Worm (Caenorhabditis elegans): Measurements from ENCODE around the gene R144.13.

The R144.13 gene

ce11 chrIII:5013915-5014346 lies 9.1 kb upstream of the R144.13 start (continued):
- TF ChIP-seq set-16 (GFP tag; IDR thresholded peaks at IDR 0.05) (peak; percentile 77), ceh-28 (tag; optimal IDR thresholded peaks at IDR 0.05) (peak; percentile 65), unc-130 (GFP tag; optimal IDR thresholded peaks at IDR 0.05) (no peak), nhr-102 (tag; optimal IDR thresholded peaks at IDR 0.05) (peak; percentile 48), zfp-3 (GFP tag; conservative IDR thresholded peaks at IDR 0.05) (no peak), pqm-1 (tag; optimal IDR thresholded peaks at IDR 0.05) (no peak), ztf-7 (tag; optimal IDR thresholded peaks at IDR 0.05) (peak; percentile 79), zag-1 (tag; optimal IDR thresholded peaks at IDR 0.05) (no peak), Y48G9A.11 (GFP tag; IDR thresholded peaks at IDR 0.05) (no peak), nhr-237 (tag; optimal IDR thresholded peaks at IDR 0.05) (no peak), dve-1 (tag; optimal IDR thresholded peaks at IDR 0.05; ENCODE audit: insufficient read depth) (peak; percentile 87), Y105C5A.15 (GFP tag; IDR thresholded peaks at IDR 0.05) (no peak), dmd-8 (GFP tag; IDR thresholded peaks at IDR 0.05) (no peak), dmd-6 (GFP tag; IDR thresholded peaks at IDR 0.05) (peak; percentile 64), T20F7.1 (GFP tag; optimal IDR thresholded peaks at IDR 0.05) (peak; percentile 72), egl-43 (GFP tag; IDR thresholded peaks at IDR 0.05) (no peak; the same call in none of the 2 replicates), Y75B8A.6 (GFP tag; IDR thresholded peaks at IDR 0.05) (no peak), php-3 (GFP tag; IDR thresholded peaks at IDR 0.05) (peak; percentile 71; the same call in 1 of the 2 replicates), daf-16 (GFP tag; optimal IDR thresholded peaks at IDR 0.05) (peak; percentile 22 to 27), daf-16 (tag; optimal IDR thresholded peaks at IDR 0.05) (peak; percentile 17), lin-1 (GFP tag; IDR thresholded peaks at IDR 0.05) (peak; percentile 32; the same call in 1 of the 2 replicates), D1046.2 (GFP tag; IDR thresholded peaks at IDR 0.05) (no peak), ceh-82 (tag; optimal IDR thresholded peaks at IDR 0.05) (no peak), unc-62 (GFP tag; optimal IDR thresholded peaks at IDR 0.05 in 1 of 2) (peak in 1 of 2 experiments; percentile 99), unc-62 (tag; optimal IDR thresholded peaks at IDR 0.05) (no peak), madf-9 (GFP tag; conservative IDR thresholded peaks at IDR 0.05) (no peak), ceh-44 (GFP tag; IDR thresholded peaks at IDR 0.05) (no peak), daf-19 (GFP tag; conservative IDR thresholded peaks at IDR 0.05) (no peak), attf-4 (tag; optimal IDR thresholded peaks at IDR 0.05) (no peak), mxl-2 (GFP tag; conservative IDR thresholded peaks at IDR 0.05) (no peak), mdl-1 (tag; optimal IDR thresholded peaks at IDR 0.05) (peak; percentile 42 to 78), ceh-32 (tag; optimal IDR thresholded peaks at IDR 0.05; ENCODE audit: poor library complexity) (no peak), mes-2 (tag; optimal IDR thresholded peaks at IDR 0.05; ENCODE audit: poor library complexity, severe bottlenecking) (peak; percentile 75), mep-1 (tag; optimal IDR thresholded peaks at IDR 0.05) (peak; percentile 97), lsy-2 (tag; optimal IDR thresholded peaks at IDR 0.05) (peak; percentile 78 to 90), fkh-10 (GFP tag; optimal IDR thresholded peaks at IDR 0.05) (peak; percentile 70), skn-1 (tag; optimal IDR thresholded peaks at IDR 0.05) (no peak), nhr-76 (tag; optimal IDR thresholded peaks at IDR 0.05) (no peak), duxl-1 (tag; optimal IDR thresholded peaks at IDR 0.05; ENCODE audit: poor library complexity) (no peak), lin-38 (GFP tag; IDR thresholded peaks at IDR 0.05) (peak; percentile 67)

- TF ChIP-seq ZK546.5 (tag; optimal IDR thresholded peaks at IDR 0.05) (no peak), fkh-10 (GFP tag; optimal IDR thresholded peaks at IDR 0.05) (no peak), nhr-77 (tag; optimal IDR thresholded peaks at IDR 0.05) (no peak), pha-4 (GFP tag; IDR thresholded peaks at IDR 0.05) (no peak), pha-4 (tag; optimal IDR thresholded peaks at IDR 0.05) (no peak), nhr-237 (tag; optimal IDR thresholded peaks at IDR 0.05) (no peak), daf-8 (GFP tag; IDR thresholded peaks at IDR 0.05) (no peak), Y105C5A.15 (GFP tag; IDR thresholded peaks at IDR 0.05) (no peak), snpc-4 (tag; optimal IDR thresholded peaks at IDR 0.05) (no peak), skn-1 (tag; optimal IDR thresholded peaks at IDR 0.05) (no peak), zfp-2 (tag; optimal IDR thresholded peaks at IDR 0.05) (no peak), T26A8.4 (GFP tag; IDR thresholded peaks at IDR 0.05) (no peak), hif-1 (tag; optimal IDR thresholded peaks at IDR 0.05) (no peak), F44E2.7 (GFP tag; IDR thresholded peaks at IDR 0.05) (no peak), unc-62 (GFP tag; optimal IDR thresholded peaks at IDR 0.05 in 1 of 2) (no peak), unc-62 (tag; optimal IDR thresholded peaks at IDR 0.05) (no peak), aly-2 (tag; optimal IDR thresholded peaks at IDR 0.05) (no peak)
These were observed 5.5 kb upstream of the R144.13 start, which contains the start of gene larp-1 for ce11 chrIII:5017550-5017949. larp-1 (minus strand) TSS chrIII:5017650.

All from whole organism, L4 larva.